Fruit fly (Drosophila melanogaster): Measurements from ENCODE around the gene CG13048.

The CG13048 gene

DNA sequence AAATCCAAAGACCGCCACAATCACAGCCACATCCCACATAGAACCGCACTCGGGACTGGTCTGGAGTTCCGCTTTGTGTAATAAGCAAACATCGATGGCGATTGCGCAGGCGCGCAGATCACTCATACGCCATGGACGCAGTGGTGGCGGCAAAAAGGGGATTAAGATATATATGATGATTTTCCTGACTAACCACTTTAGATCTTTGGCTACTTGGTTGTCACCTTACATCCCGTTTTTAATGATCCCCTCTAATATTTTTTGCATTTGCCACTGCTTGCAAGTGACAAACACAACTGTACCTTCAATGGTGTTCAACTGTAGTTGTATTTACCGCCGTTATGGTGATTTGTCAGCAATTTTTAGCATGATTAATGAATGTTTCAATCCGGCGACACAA, 26.3 kb upstream of the CG13048 start (continued):
- peak in 1 of 2 experiments; percentile 44 for TF ChIP-seq salr (GFP tag; optimal IDR thresholded peaks at IDR 0.05)
- TF ChIP-seq svp (GFP tag): no peak
- TF ChIP-seq dsx (GFP tag; optimal IDR thresholded peaks at IDR 0.05; ENCODE audit: poor library complexity, severe bottlenecking): no peak
- TF ChIP-seq Met (GFP tag; optimal IDR thresholded peaks at IDR 0.05): no peak
- TF ChIP-seq Eip78C (GFP tag): peak; percentile 74
- TF ChIP-seq CG4318 (GFP tag; optimal IDR thresholded peaks at IDR 0.05): peak; percentile 47
- TF ChIP-seq pdm3 (GFP tag; optimal IDR thresholded peaks at IDR 0.05): peak; percentile 36
- TF ChIP-seq achi (GFP tag; optimal IDR thresholded peaks at IDR 0.05): peak; percentile 34
- peak; percentile 86 for TF ChIP-seq eg (GFP tag; IDR thresholded peaks at IDR 0.05)
- TF ChIP-seq CG15336 (GFP tag; IDR thresholded peaks at IDR 0.05): peak; percentile 82

DNA sequence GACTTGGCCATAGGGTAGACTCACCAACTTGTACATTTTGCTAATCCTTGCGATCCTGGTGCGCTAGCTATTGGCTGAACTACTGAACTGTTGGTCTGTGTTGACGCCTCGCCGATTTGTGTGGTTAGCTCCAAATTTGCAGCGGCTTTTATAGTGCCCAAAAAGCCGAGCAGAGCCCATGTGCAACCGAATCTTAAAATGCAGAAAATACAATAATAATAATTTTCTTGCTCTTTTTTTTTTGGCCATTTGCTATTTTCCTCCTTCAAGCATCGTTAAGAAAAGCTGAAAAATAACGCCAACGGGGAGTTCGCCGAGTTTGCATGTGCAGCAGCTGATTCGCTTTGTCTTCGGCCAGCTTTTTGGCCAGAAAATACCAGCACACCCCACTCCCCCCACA, 24.7 kb upstream of the CG13048 start, which contains the start of gene CG13042:
CG13042 (minus strand) TSS at position 101 of the 400 bp plus-strand sequence.
- no peak for TF ChIP-seq ss (GFP tag; optimal IDR thresholded peaks at IDR 0.05)
- no peak for TF ChIP-seq Eip93F (GFP tag; optimal IDR thresholded peaks at IDR 0.05)

DNA sequence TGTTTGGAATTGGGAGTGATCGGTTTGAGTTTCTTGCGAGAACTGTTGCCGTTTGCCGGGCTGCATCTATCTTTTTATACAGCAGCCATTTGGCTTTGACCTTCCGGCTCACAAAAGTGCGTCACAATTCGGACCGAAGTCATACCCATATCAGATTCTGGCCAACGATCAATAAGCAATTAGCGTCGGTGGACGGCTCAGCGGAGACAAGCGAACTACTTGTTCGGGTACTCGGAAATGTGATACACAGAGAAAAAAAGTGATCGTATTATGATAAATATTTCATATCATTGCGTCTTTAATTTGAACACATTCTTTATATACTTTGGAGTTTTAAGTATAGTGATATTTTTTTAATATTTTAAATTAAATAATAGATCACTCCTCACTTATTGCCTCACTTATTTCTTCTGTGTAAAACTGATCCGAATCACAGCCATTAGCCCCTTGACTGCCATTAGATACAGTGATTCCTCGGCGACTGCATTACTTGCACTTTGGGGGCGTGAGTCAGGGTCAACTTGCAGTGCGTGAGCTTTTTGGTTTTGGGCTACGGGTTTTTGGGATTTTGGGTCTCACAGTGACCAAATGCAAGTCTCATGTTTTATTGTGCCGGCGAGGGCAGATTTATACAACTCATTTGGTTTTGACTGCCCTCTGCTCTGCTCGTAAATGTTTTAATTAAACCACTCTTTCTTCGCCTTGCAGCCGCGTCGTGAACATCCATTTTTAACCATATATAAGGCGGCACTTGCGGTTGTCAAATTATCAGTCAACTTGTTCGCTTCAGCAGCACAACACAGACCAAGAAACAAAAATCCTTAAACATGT, 22.3 kb upstream of the CG13048 start, which contains the start of the genes CG13043 and CG13063:
CG13043 (minus strand) TSS at position 51 of the 831 bp plus-strand sequence.
CG13063 (plus strand) TSS at position 781 of the 831 bp plus-strand sequence.
- peak; percentile 30 for TF ChIP-seq svp (GFP tag)
- TF ChIP-seq CG32006 (GFP tag; optimal IDR thresholded peaks at IDR 0.05): no peak
- no peak for TF ChIP-seq Hr39 (GFP tag; optimal IDR thresholded peaks at IDR 0.05)

DNA sequence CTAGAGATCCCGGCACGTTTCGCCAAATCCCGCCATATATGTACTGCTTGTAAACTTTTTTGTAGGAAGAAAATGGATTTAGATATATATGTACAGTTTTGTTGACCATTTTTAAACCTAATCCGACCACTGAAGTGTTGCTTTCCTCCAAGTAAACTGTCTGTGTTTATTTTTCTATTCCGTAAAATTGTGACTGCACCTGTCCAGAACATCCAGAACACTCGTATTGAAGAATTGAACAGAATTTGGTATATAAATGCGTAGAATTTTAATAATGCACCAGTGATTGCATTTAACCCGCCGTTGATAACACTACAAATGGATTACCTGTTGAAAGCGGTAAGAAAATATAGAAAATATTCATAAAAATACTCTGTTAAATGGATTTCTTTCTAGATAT, 20.3 kb upstream of the CG13048 start, which contains the start of gene CG43249:
CG43249 (plus strand) TSS at position 301 of the 400 bp plus-strand sequence.
- TF ChIP-seq Hr38 (GFP tag; optimal IDR thresholded peaks at IDR 0.05) (no peak), CG3919 (GFP tag; optimal IDR thresholded peaks at IDR 0.05) (no peak), dac (GFP tag; optimal IDR thresholded peaks at IDR 0.05) (no peak)

DNA sequence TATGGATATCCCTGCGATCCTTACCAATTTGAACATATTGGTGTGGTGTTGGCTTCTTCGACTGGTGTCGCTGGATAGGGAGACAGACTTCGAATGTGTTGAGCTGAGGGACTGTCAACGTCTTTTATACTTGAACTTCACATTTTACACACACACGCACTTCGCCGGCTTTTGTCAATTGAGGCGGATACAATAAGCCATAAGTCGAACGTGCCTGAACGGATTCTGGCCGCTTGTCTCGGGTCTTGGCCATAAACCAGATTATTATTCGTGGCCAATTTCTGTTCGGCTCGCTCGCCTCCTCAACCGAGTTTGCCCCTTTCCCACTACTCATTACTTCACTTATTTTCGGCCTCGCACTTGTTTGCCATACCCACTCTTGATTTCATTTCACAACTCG, 19.4 kb upstream of the CG13048 start, which contains the start of gene CG13044:
CG13044 (minus strand) TSS at position 101 of the 400 bp plus-strand sequence.
- TF ChIP-seq eg (GFP tag; IDR thresholded peaks at IDR 0.05): no peak
- TF ChIP-seq Blimp-1 (GFP tag; optimal IDR thresholded peaks at IDR 0.05): peak; percentile 41

DNA sequence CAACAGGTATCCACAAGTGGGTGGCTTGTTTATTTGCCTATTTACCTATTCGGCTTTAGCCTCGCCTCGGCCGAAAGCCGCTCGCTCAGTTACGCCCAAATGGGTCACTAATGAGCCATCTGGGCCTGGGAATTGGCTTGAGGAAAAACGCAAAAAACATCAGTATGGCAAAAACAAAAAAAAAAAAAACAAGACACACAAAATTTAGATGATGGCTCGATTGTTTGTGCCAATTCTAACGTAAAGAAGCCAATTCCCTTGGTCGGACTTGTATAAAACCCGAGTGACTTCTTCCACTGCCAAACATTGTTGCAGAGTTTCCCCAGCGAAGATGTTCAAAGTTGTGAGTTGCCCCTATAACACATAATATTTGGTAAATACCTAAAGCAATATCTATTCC, 17.4 kb upstream of the CG13048 start, which contains the start of gene CG4982:
CG4982 (plus strand) TSS at position 301 of the 400 bp plus-strand sequence.
- TF ChIP-seq fd85E (GFP tag; optimal IDR thresholded peaks at IDR 0.05) (no peak), Eip93F (GFP tag; optimal IDR thresholded peaks at IDR 0.05) (no peak), CG6276 (GFP tag; optimal IDR thresholded peaks at IDR 0.05) (no peak), Eip75B (GFP tag; optimal IDR thresholded peaks at IDR 0.05) (no peak), CG6792 (GFP tag; optimal IDR thresholded peaks at IDR 0.05) (no peak), CG8632 (GFP tag; optimal IDR thresholded peaks at IDR 0.05) (no peak), CG31627 (GFP tag; optimal IDR thresholded peaks at IDR 0.05) (no peak), CG11762 (GFP tag; optimal IDR thresholded peaks at IDR 0.05; ENCODE audit: insufficient read depth) (no peak), CG6163 (GFP tag; IDR thresholded peaks at IDR 0.05) (no peak), fd59A (GFP tag; optimal IDR thresholded peaks at IDR 0.05) (no peak), svp (GFP tag) (no peak), dsx (GFP tag; optimal IDR thresholded peaks at IDR 0.05; ENCODE audit: poor library complexity, severe bottlenecking) (no peak), esn (GFP tag; optimal IDR thresholded peaks at IDR 0.05) (no peak), Sox14 (GFP tag; optimal IDR thresholded peaks at IDR 0.05) (no peak)

Measured in whole organism, prepupa.